Fruit fly (Drosophila melanogaster): ENCODE measurements around the gene CG14573.

- TF ChIP-seq Gug (GFP tag; IDR thresholded peaks at IDR 0.05) (no peak), Awh (GFP tag; IDR thresholded peaks at IDR 0.05) (no peak), CG14965 (GFP tag; optimal IDR thresholded peaks at IDR 0.05; ENCODE audit: borderline replicate concordance) (no peak), zen2 (GFP tag; IDR thresholded peaks at IDR 0.05; ENCODE audit: partially characterized antibody) (no peak)
Measured at dm6 chr3L:21700945-21701344, 33.0 kb upstream of the CG14573 start.
